Worm (Caenorhabditis elegans) whole organism, midembryonic: ENCODE results near the gene Y54G11A.14.

Experiments
- cog-1 ChIP-seq: sonication (generic microtip); optimal IDR thresholded peaks from 2 replicates; lab custom pipeline; 2016; ENCODE audit warnings: missing genetic modification characterization, missing compliant biosample characterization
- flt-1 ChIP-seq: fragments of 200-800 bp; sonication (Bioruptor generic); IDR thresholded peaks from 2 replicates; pipeline ENCODE4 v1.3.6; 2022; ENCODE audit warnings: missing genetic modification characterization, missing compliant biosample characterization
- tab-1 ChIP-seq: fragments of 200-800 bp; sonication (Bioruptor generic); IDR thresholded peaks from 2 replicates; pipeline ENCODE4 v1.3.6; 2022; ENCODE audit warnings: missing genetic modification characterization, missing compliant biosample characterization
- ztf-23 ChIP-seq: fragments of 200-800 bp; sonication (Bioruptor generic); IDR thresholded peaks from 2 replicates; pipeline ENCODE4 v1.3.6; 2022; ENCODE audit warnings: missing genetic modification reagents, missing genetic modification characterization, missing compliant biosample characterization
- ztf-29 ChIP-seq: fragments of 200-800 bp; sonication (Bioruptor generic); IDR thresholded peaks from 2 replicates; pipeline ENCODE4 v1.3.6; 2022; ENCODE audit warnings: missing genetic modification reagents, missing genetic modification characterization, missing compliant biosample characterization

DNA sequence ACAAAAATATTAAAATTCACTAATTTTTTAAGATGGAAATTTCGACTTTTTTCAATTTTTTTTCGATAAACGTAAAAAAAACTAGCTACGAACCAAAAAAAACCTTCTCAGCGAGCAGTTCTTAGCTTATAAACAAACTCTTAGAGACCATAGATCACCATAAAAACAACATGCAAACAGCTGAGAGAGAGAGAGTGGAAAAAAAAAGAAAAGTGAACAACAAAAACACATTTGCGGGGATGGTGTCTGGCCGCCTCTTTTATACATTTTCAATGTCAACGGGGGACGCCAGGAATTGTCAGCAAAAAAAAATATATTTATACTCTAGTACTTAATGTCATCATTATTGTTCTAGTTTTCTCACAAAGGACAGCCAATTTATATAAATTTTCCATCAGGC is 6.4 kb upstream of the Y54G11A.14 start:
- TF ChIP-seq ztf-23 (GFP tag; lab: Robert Waterston, UW) (no peak), flt-1 (GFP tag; lab: Robert Waterston, UW) (no peak), tab-1 (GFP tag; lab: Robert Waterston, UW) (no peak), cog-1 (tag; lab: Kevin White, UChicago) (no peak), ztf-29 (no peak)
